Fruit fly (Drosophila melanogaster) whole organism, embryonic: ENCODE results near the gene djl.

ENCODE experiments used
- Adf1 ChIP-seq: fragments of 200-800 bp; sonication (Bioruptor generic); IDR thresholded peaks from 2 replicates; pipeline ENCODE4 v1.3.6; 2022; ENCODE audit warnings: missing biosample characterization, missing genetic modification characterization
- Atf-2 ChIP-seq: fragments of 200-800 bp; sonication (Bioruptor generic); optimal IDR thresholded peaks from 2 replicates; lab custom pipeline; 2016; ENCODE audit warnings: missing biosample characterization, missing genetic modification characterization
- Bteb2 ChIP-seq: fragments of 200-800 bp; sonication (Bioruptor generic); optimal IDR thresholded peaks from 2 replicates; lab custom pipeline; 2016; ENCODE audit warnings: missing biosample characterization, missing genetic modification characterization
- CG10209 ChIP-seq: fragments of 200-800 bp; sonication (Bioruptor generic); optimal IDR thresholded peaks from 3 replicates; lab custom pipeline; 2017; ENCODE audit warnings: missing biosample characterization, mild to moderate bottlenecking, missing genetic modification characterization, missing genetic modification reagents
- CG11456 ChIP-seq: fragments of 200-800 bp; sonication (Bioruptor generic); IDR thresholded peaks from 3 replicates; pipeline ENCODE4 v1.3.6; 2022; ENCODE audit warnings: missing biosample characterization, missing genetic modification characterization
- CG11560 ChIP-seq: fragments of 200-800 bp; sonication (Bioruptor generic); IDR thresholded peaks from 3 replicates; pipeline ENCODE4 v1.3.6; 2022; ENCODE audit warnings: missing biosample characterization, missing genetic modification characterization
- CG12236 ChIP-seq: fragments of 200-800 bp; sonication (Bioruptor generic); optimal IDR thresholded peaks from 2 replicates; lab custom pipeline; 2016; ENCODE audit warnings: missing biosample characterization, missing genetic modification characterization
- CG12299 ChIP-seq: fragments of 200-800 bp; sonication (Bioruptor generic); optimal IDR thresholded peaks from 2 replicates; lab custom pipeline; 2018; ENCODE audit warnings: missing biosample characterization, mild to moderate bottlenecking, missing genetic modification characterization
- CG13296 ChIP-seq: fragments of 200-800 bp; sonication (Bioruptor generic); optimal IDR thresholded peaks from 3 replicates; lab custom pipeline; 2018; ENCODE audit warnings: missing biosample characterization, mild to moderate bottlenecking, missing genetic modification characterization
- CG13424 ChIP-seq: fragments of 200-800 bp; sonication (Bioruptor generic); optimal IDR thresholded peaks from 2 replicates; lab custom pipeline; 2019; ENCODE audit warnings: missing biosample characterization, mild to moderate bottlenecking, missing genetic modification characterization, moderate library complexity
- CG13775 ChIP-seq: fragments of 200-800 bp; sonication (Bioruptor generic); optimal IDR thresholded peaks from 3 replicates; lab custom pipeline; 2017; ENCODE audit warnings: missing biosample characterization, mild to moderate bottlenecking, missing genetic modification characterization
- CG14014 ChIP-seq: fragments of 200-800 bp; sonication (Bioruptor generic); IDR thresholded peaks from 2 replicates; pipeline ENCODE4 v1.3.6; 2022; ENCODE audit warnings: missing biosample characterization, missing genetic modification characterization
- CG15073 ChIP-seq: fragments of 200-800 bp; sonication (Bioruptor generic); optimal IDR thresholded peaks from 2 replicates; lab custom pipeline; 2016; ENCODE audit warnings: missing biosample characterization, missing genetic modification characterization
- CG1602 ChIP-seq: fragments of 200-800 bp; sonication (Bioruptor generic); optimal IDR thresholded peaks from 3 replicates; lab custom pipeline; 2016; ENCODE audit warnings: missing biosample characterization, missing genetic modification characterization
- CG17612 ChIP-seq: fragments of 200-800 bp; sonication (Bioruptor generic); IDR thresholded peaks from 2 replicates; pipeline ENCODE4 v1.3.6; 2022; ENCODE audit warnings: missing biosample characterization, missing genetic modification characterization
- CG18262 ChIP-seq: fragments of 200-800 bp; optimal IDR thresholded peaks from 3 replicates; lab custom pipeline; 2019; ENCODE audit warnings: missing biosample characterization, mild to moderate bottlenecking, missing genetic modification characterization, moderate library complexity
- CG18476 ChIP-seq: fragments of 200-800 bp; sonication (Bioruptor generic); optimal IDR thresholded peaks from 2 replicates; lab custom pipeline; 2016; ENCODE audit warnings: missing biosample characterization, mild to moderate bottlenecking, missing genetic modification characterization
- CG18619 ChIP-seq: fragments of 200-800 bp; sonication (Bioruptor generic); optimal IDR thresholded peaks from 3 replicates; lab custom pipeline; 2017; ENCODE audit warnings: missing biosample characterization, mild to moderate bottlenecking, missing genetic modification characterization
- CG3995 ChIP-seq: fragments of 200-800 bp; sonication (Bioruptor generic); optimal IDR thresholded peaks from 3 replicates; lab custom pipeline; 2016; ENCODE audit warnings: missing biosample characterization, missing genetic modification characterization
- CG5180 ChIP-seq: fragments of 200-800 bp; sonication (Bioruptor generic); optimal IDR thresholded peaks from 3 replicates; lab custom pipeline; 2017; ENCODE audit warnings: missing biosample characterization, missing genetic modification characterization, mild to moderate bottlenecking, moderate library complexity, missing genetic modification reagents
- CG7372 ChIP-seq: fragments of 200-800 bp; sonication (Bioruptor generic); IDR thresholded peaks from 2 replicates; pipeline ENCODE4 v1.3.6; 2022; ENCODE audit warnings: missing biosample characterization, missing genetic modification characterization
- CG7556 ChIP-seq: fragments of 200-800 bp; sonication (Bioruptor generic); optimal IDR thresholded peaks from 2 replicates; lab custom pipeline; 2017; ENCODE audit warnings: missing biosample characterization, mild to moderate bottlenecking, missing genetic modification characterization
- CG7839 ChIP-seq: fragments of 200-800 bp; sonication (Bioruptor generic); optimal IDR thresholded peaks from 3 replicates; lab custom pipeline; 2018; ENCODE audit warnings: missing biosample characterization, mild to moderate bottlenecking, missing genetic modification characterization, moderate library complexity
- Elba2 ChIP-seq: fragments of 200-800 bp; sonication (Bioruptor generic); optimal IDR thresholded peaks from 3 replicates; lab custom pipeline; 2016; ENCODE audit warnings: missing biosample characterization, missing genetic modification characterization
- Ets97D ChIP-seq: fragments of 200-800 bp; sonication (Bioruptor generic); optimal IDR thresholded peaks from 3 replicates; lab custom pipeline; 2016; ENCODE audit warnings: missing biosample characterization, missing genetic modification characterization
- Hand ChIP-seq: fragments of 200-800 bp; sonication (Bioruptor generic); optimal IDR thresholded peaks from 2 replicates; lab custom pipeline; 2017; ENCODE audit warnings: mild to moderate bottlenecking, missing biosample characterization, missing genetic modification reagents, missing genetic modification characterization
- NK7.1 ChIP-seq: fragments of 200-800 bp; sonication (Bioruptor generic); optimal IDR thresholded peaks from 3 replicates; lab custom pipeline; 2016; ENCODE audit warnings: missing biosample characterization, missing genetic modification characterization
- Opbp ChIP-seq: fragments of 200-800 bp; sonication (Bioruptor generic); IDR thresholded peaks from 3 replicates; pipeline ENCODE4 v1.3.6; 2022; ENCODE audit warnings: missing biosample characterization, missing genetic modification characterization; ENCODE audit not compliant: partially characterized antibody
- Pdp1 ChIP-seq, 2 experiments: fragments of 200-800 bp; sonication (Bioruptor generic); optimal IDR thresholded peaks; 3 replicates each; lab custom pipeline; 2016; ENCODE audit warnings: missing biosample characterization in 2 of 2, missing genetic modification characterization in 2 of 2, mild to moderate bottlenecking in 1 of 2, moderate library complexity in 1 of 2
- Sox102F ChIP-seq: fragments of 200-800 bp; sonication (Bioruptor generic); optimal IDR thresholded peaks from 2 replicates; lab custom pipeline; 2018; ENCODE audit warnings: missing biosample characterization, mild to moderate bottlenecking, missing genetic modification characterization, moderate library complexity
- abd-A ChIP-seq: fragments of 200-800 bp; sonication (Bioruptor generic); optimal IDR thresholded peaks from 3 replicates; lab custom pipeline; 2019; ENCODE audit warnings: missing biosample characterization, mild to moderate bottlenecking, missing genetic modification characterization, moderate library complexity
- al ChIP-seq: fragments of 200-800 bp; sonication (Bioruptor generic); IDR thresholded peaks from 2 replicates; pipeline ENCODE4 v1.3.6; 2022; ENCODE audit warnings: missing biosample characterization, missing genetic modification characterization
- az2 ChIP-seq: fragments of 200-800 bp; sonication (Bioruptor generic); optimal IDR thresholded peaks from 3 replicates; lab custom pipeline; 2016; ENCODE audit warnings: missing biosample characterization, missing genetic modification characterization
- bigmax ChIP-seq: fragments of 200-800 bp; sonication (Bioruptor generic); optimal IDR thresholded peaks from 2 replicates; lab custom pipeline; 2018; ENCODE audit warnings: missing biosample characterization, mild to moderate bottlenecking, missing genetic modification characterization
- crp ChIP-seq, 2 experiments: fragments of 200-800 bp; sonication (Bioruptor generic); optimal IDR thresholded peaks; 2 replicates in 1 of 2; 3 replicates in 1 of 2; lab custom pipeline; 2017; ENCODE audit warnings: missing biosample characterization in 2 of 2, missing genetic modification characterization in 2 of 2, mild to moderate bottlenecking in 1 of 2, moderate library complexity in 1 of 2
- dmrt99B ChIP-seq: fragments of 200-800 bp; sonication (Bioruptor generic); optimal IDR thresholded peaks from 2 replicates; lab custom pipeline; 2018; ENCODE audit warnings: missing biosample characterization, mild to moderate bottlenecking, missing genetic modification characterization, moderate library complexity
- en ChIP-seq: fragments of 200-800 bp; sonication (Bioruptor generic); optimal IDR thresholded peaks from 2 replicates; lab custom pipeline; 2016; ENCODE audit warnings: missing biosample characterization, missing genetic modification characterization
- ftz-f1 ChIP-seq: fragments of 200-800 bp; sonication (Bioruptor generic); optimal IDR thresholded peaks from 2 replicates; lab custom pipeline; 2016; ENCODE audit warnings: missing biosample characterization, missing genetic modification characterization
- gro ChIP-seq: fragments of 200-800 bp; sonication (Bioruptor generic); optimal IDR thresholded peaks from 2 replicates; lab custom pipeline; 2016; ENCODE audit warnings: missing biosample characterization, missing genetic modification characterization
- klu ChIP-seq: fragments of 200-800 bp; sonication (Bioruptor generic); IDR thresholded peaks from 2 replicates; pipeline ENCODE4 v1.3.6; 2022; ENCODE audit warnings: missing biosample characterization, missing genetic modification characterization
- lilli ChIP-seq: fragments of 200-800 bp; sonication (Bioruptor generic); optimal IDR thresholded peaks from 3 replicates; lab custom pipeline; 2016; ENCODE audit warnings: missing biosample characterization, missing genetic modification characterization
- p53 ChIP-seq: fragments of 200-800 bp; sonication (Bioruptor generic); optimal IDR thresholded peaks from 2 replicates; lab custom pipeline; 2016; ENCODE audit warnings: missing biosample characterization, missing genetic modification characterization
- pan ChIP-seq, 4 experiments: fragments of >200 bp in 3 of 4; fragments of 200-800 bp in 1 of 4; sonication (Bioruptor generic) in 1 of 4; optimal IDR thresholded peaks in 3 of 4; IDR thresholded peaks in 1 of 4; 2 replicates each; pipeline versions ENCODE4 v1.3.6 to Lab custom; 2017 to 2022; ENCODE audit warnings: missing biosample characterization in 2 of 4, missing genetic modification characterization in 2 of 4, mixed read lengths in 1 of 4
- pho ChIP-seq: fragments of 200-800 bp; sonication (Bioruptor generic); optimal IDR thresholded peaks from 2 replicates; lab custom pipeline; 2016; ENCODE audit warnings: missing biosample characterization, missing genetic modification characterization
- salm ChIP-seq: fragments of 200-800 bp; sonication (Bioruptor generic); optimal IDR thresholded peaks from 2 replicates; lab custom pipeline; 2018; ENCODE audit warnings: missing biosample characterization, mild to moderate bottlenecking, missing genetic modification characterization
- sob ChIP-seq: fragments of 200-800 bp; sonication (Bioruptor generic); IDR thresholded peaks from 2 replicates; pipeline ENCODE4 v1.3.6; 2022; ENCODE audit warnings: missing biosample characterization, missing genetic modification characterization
- trem ChIP-seq: fragments of 200-800 bp; optimal IDR thresholded peaks from 3 replicates; lab custom pipeline; 2019; ENCODE audit warnings: missing biosample characterization, mild to moderate bottlenecking, missing genetic modification characterization, moderate library complexity
- wdn ChIP-seq: fragments of 200-800 bp; sonication (Bioruptor generic); IDR thresholded peaks from 2 replicates; pipeline ENCODE4 v1.3.6; 2022; ENCODE audit warnings: missing biosample characterization, missing genetic modification characterization
- wor ChIP-seq: fragments of 200-800 bp; sonication (Bioruptor generic); IDR thresholded peaks from 2 replicates; pipeline ENCODE4 v1.3.6; 2022; ENCODE audit warnings: missing biosample characterization, missing genetic modification characterization
- zen2 ChIP-seq: fragments of 200-800 bp; sonication (Bioruptor generic); IDR thresholded peaks from 3 replicates; pipeline ENCODE4 v1.3.6; 2022; ENCODE audit warnings: missing biosample characterization, missing genetic modification characterization; ENCODE audit not compliant: partially characterized antibody

djl gene

dm6 chr3R:7075712-7076183 is 15.2 kb downstream of the djl start (continued):
- TF ChIP-seq pan (optimal IDR thresholded peaks at IDR 0.05; lab: Kevin White, UChicago) = no peak
- TF ChIP-seq pan (GFP tag; optimal IDR thresholded peaks at IDR 0.05 in 1 of 2, IDR thresholded peaks at IDR 0.05 in 1 of 2) = no peak
- TF ChIP-seq CG11560 (tag; lab: Robert Waterston, UW) = no peak
- peak in 1 of 2 experiments; percentile 45 for TF ChIP-seq crp (GFP tag; optimal IDR thresholded peaks at IDR 0.05; lab: Kevin White, UChicago)
- peak; percentile 93 for TF ChIP-seq CG7839 (tag; lab: Kevin White, UChicago)
- TF ChIP-seq az2 = peak; percentile 89
- no peak for TF ChIP-seq wor (GFP tag; lab: Robert Waterston, UW)
- peak; percentile 89 for TF ChIP-seq CG18262
- TF ChIP-seq al = no peak
- TF ChIP-seq CG12299 (tag; lab: Kevin White, UChicago) = peak; percentile 70
- TF ChIP-seq CG17612 (GFP tag; lab: Robert Waterston, UW) = no peak
- peak; percentile 63 for TF ChIP-seq salm (tag; lab: Kevin White, UChicago)
- TF ChIP-seq Hand = peak; percentile 78
- peak; percentile 94 for TF ChIP-seq gro (GFP tag; lab: Kevin White, UChicago)
- peak; percentile 0 for TF ChIP-seq abd-A (tag; lab: Kevin White, UChicago)
- peak; percentile 71 for TF ChIP-seq CG5180 (GFP tag; lab: Kevin White, UChicago)
- peak; percentile 89 for TF ChIP-seq pho (GFP tag; lab: Kevin White, UChicago)
- TF ChIP-seq ftz-f1 (GFP tag; lab: Kevin White, UChicago) = no peak
- TF ChIP-seq CG1602 (GFP tag; lab: Kevin White, UChicago) = peak; percentile 82
- TF ChIP-seq CG7372 = no peak
- TF ChIP-seq CG11456 (GFP tag; lab: Robert Waterston, UW) = no peak
- peak; percentile 87 for TF ChIP-seq CG7556
- TF ChIP-seq sob (GFP tag; lab: Robert Waterston, UW) = no peak
- no peak for TF ChIP-seq Adf1
- TF ChIP-seq CG18476 (GFP tag; lab: Kevin White, UChicago) = peak; percentile 89
- TF ChIP-seq klu = no peak
- peak; percentile 87 for TF ChIP-seq CG18619 (GFP tag; lab: Kevin White, UChicago)
- peak; percentile 87 for TF ChIP-seq CG13775 (GFP tag; lab: Kevin White, UChicago)
- TF ChIP-seq bigmax (GFP tag; lab: Kevin White, UChicago) = no peak
- peak; percentile 90 for TF ChIP-seq CG10209
- peak; percentile 82 for TF ChIP-seq trem (tag; lab: Kevin White, UChicago)
- peak; percentile 82 to 91 for TF ChIP-seq Pdp1 (GFP tag; optimal IDR thresholded peaks at IDR 0.05; lab: Kevin White, UChicago)
- peak; percentile 94 for TF ChIP-seq dmrt99B
- peak; percentile 70 for TF ChIP-seq CG3995
- peak; percentile 86 for TF ChIP-seq Atf-2 (GFP tag; lab: Kevin White, UChicago)
- peak; percentile 71 for TF ChIP-seq Ets97D
- TF ChIP-seq lilli (GFP tag; lab: Kevin White, UChicago) = peak; percentile 94
- peak; percentile 85 for TF ChIP-seq Bteb2 (GFP tag; lab: Kevin White, UChicago)
- no peak for TF ChIP-seq Opbp (GFP tag; lab: Robert Waterston, UW)
- peak; percentile 88 for TF ChIP-seq CG13296
- no peak for TF ChIP-seq CG14014 (GFP tag; lab: Robert Waterston, UW)
- no peak for TF ChIP-seq zen2
- TF ChIP-seq CG12236 (GFP tag; lab: Kevin White, UChicago) = peak; percentile 77
- peak; percentile 34 for TF ChIP-seq CG15073 (GFP tag; lab: Kevin White, UChicago)
- peak; percentile 91 for TF ChIP-seq Sox102F (GFP tag; lab: Kevin White, UChicago)
- TF ChIP-seq wdn (GFP tag; lab: Robert Waterston, UW) = no peak
- peak; percentile 85 for TF ChIP-seq en
- peak; percentile 88 for TF ChIP-seq CG13424 (tag; lab: Kevin White, UChicago)
- TF ChIP-seq Elba2 (GFP tag; lab: Kevin White, UChicago) = peak; percentile 48
- peak; percentile 47 for TF ChIP-seq p53 (GFP tag; lab: Kevin White, UChicago)
- peak; percentile 89 for TF ChIP-seq NK7.1 (GFP tag; lab: Kevin White, UChicago)
